Worm (Caenorhabditis elegans) whole organism, L3 larva: ENCODE measurements around the gene F10C2.4.
A peak's percentile ranks its signal among the peaks of the same experiment; 100 is the strongest.

Experiments
- R02D3.7 ChIP-seq: fragments of 150-350 bp; optimal IDR thresholded peaks from 2 replicates; lab custom pipeline; 2014; ENCODE audit warnings: missing biosample characterization, missing genetic modification characterization
- ZK546.5 ChIP-seq: sonication (generic microtip); optimal IDR thresholded peaks from 2 replicates; lab custom pipeline; 2017; ENCODE audit warnings: missing biosample characterization, missing genetic modification characterization
- aly-2 ChIP-seq: fragments of 150-350 bp; optimal IDR thresholded peaks from 2 replicates; lab custom pipeline; 2014; ENCODE audit warnings: missing biosample characterization, missing genetic modification characterization
- ama-1 ChIP-seq: fragments of 150-350 bp; optimal IDR thresholded peaks from 2 replicates; lab custom pipeline; 2018
- ceh-16 ChIP-seq: sonication (generic microtip); optimal IDR thresholded peaks from 2 replicates; lab custom pipeline; 2017; ENCODE audit warnings: missing biosample characterization, missing genetic modification characterization
- ceh-28 ChIP-seq: fragments of 150-350 bp; optimal IDR thresholded peaks from 2 replicates; lab custom pipeline; 2014; ENCODE audit warnings: missing biosample characterization, missing genetic modification reagents, missing genetic modification characterization
- ceh-82 ChIP-seq: fragments of 150-350 bp; optimal IDR thresholded peaks from 2 replicates; lab custom pipeline; 2014; ENCODE audit warnings: missing biosample characterization, missing genetic modification characterization
- ceh-9 ChIP-seq: sonication (generic microtip); optimal IDR thresholded peaks from 2 replicates; lab custom pipeline; 2018; ENCODE audit warnings: missing biosample characterization, missing genetic modification characterization
- daf-12 ChIP-seq: fragments of 150-350 bp; optimal IDR thresholded peaks from 2 replicates; lab custom pipeline; 2014; ENCODE audit warnings: missing biosample characterization, missing genetic modification reagents, missing genetic modification characterization
- egl-27 ChIP-seq: sonication (generic microtip); optimal IDR thresholded peaks from 4 replicates; lab custom pipeline; 2017; ENCODE audit warnings: missing biosample characterization, missing genetic modification reagents, missing genetic modification characterization
- egl-5 ChIP-seq: fragments of 150-350 bp; optimal IDR thresholded peaks from 2 replicates; lab custom pipeline; 2017; ENCODE audit warnings: missing biosample characterization, missing genetic modification reagents, missing genetic modification characterization, inconsistent platforms
- elt-1 ChIP-seq: fragments of 150-350 bp; optimal IDR thresholded peaks from 2 replicates; lab custom pipeline; 2014; ENCODE audit warnings: missing biosample characterization, missing genetic modification characterization
- elt-2 ChIP-seq: sonication (generic microtip); optimal IDR thresholded peaks from 2 replicates; lab custom pipeline; 2016; ENCODE audit warnings: missing genetic modification reagents, mild to moderate bottlenecking, missing genetic modification characterization, missing compliant biosample characterization
- elt-3 ChIP-seq, 3 experiments: fragments of 150-350 bp in 1 of 3; sonication (generic microtip) in 2 of 3; optimal IDR thresholded peaks; 2 replicates in 2 of 3; 4 replicates in 1 of 3; lab custom pipeline; 2014 to 2017; ENCODE audit warnings: missing biosample characterization in 3 of 3, missing genetic modification characterization in 3 of 3
- eor-1 ChIP-seq, 2 experiments: fragments of 150-350 bp; optimal IDR thresholded peaks; 2 replicates each; lab custom pipeline; 2014 to 2018; ENCODE audit warnings: missing biosample characterization in 2 of 2, missing genetic modification characterization in 2 of 2
- fkh-10 ChIP-seq: sonication (generic microtip); optimal IDR thresholded peaks from 2 replicates; lab custom pipeline; 2017; ENCODE audit warnings: missing biosample characterization, missing genetic modification reagents, missing genetic modification characterization
- fkh-2 ChIP-seq: fragments of 150-350 bp; optimal IDR thresholded peaks from 2 replicates; lab custom pipeline; 2014; ENCODE audit warnings: missing biosample characterization, missing genetic modification reagents, missing genetic modification characterization
- fos-1 ChIP-seq: fragments of 150-350 bp; optimal IDR thresholded peaks from 2 replicates; lab custom pipeline; 2014; ENCODE audit warnings: missing biosample characterization, missing genetic modification characterization
- hmg-11 ChIP-seq: sonication (generic microtip); optimal IDR thresholded peaks from 2 replicates; lab custom pipeline; 2016; ENCODE audit warnings: missing genetic modification characterization, missing compliant biosample characterization
- jun-1 ChIP-seq: fragments of 150-350 bp; optimal IDR thresholded peaks from 2 replicates; lab custom pipeline; 2014; ENCODE audit warnings: missing biosample characterization, missing genetic modification reagents, missing genetic modification characterization
- lin-15B ChIP-seq: fragments of 150-350 bp; optimal IDR thresholded peaks from 2 replicates; lab custom pipeline; 2014; ENCODE audit warnings: missing biosample characterization, missing genetic modification characterization
- lin-39 ChIP-seq: fragments of 150-350 bp; optimal IDR thresholded peaks from 2 replicates; lab custom pipeline; 2018; ENCODE audit warnings: missing biosample characterization, missing genetic modification reagents, missing genetic modification characterization
- lsy-12 ChIP-seq: sonication (generic microtip); optimal IDR thresholded peaks from 2 replicates; lab custom pipeline; 2016; ENCODE audit warnings: mild to moderate bottlenecking, missing genetic modification characterization, missing compliant biosample characterization
- mdl-1 ChIP-seq: fragments of 150-350 bp; optimal IDR thresholded peaks from 2 replicates; lab custom pipeline; 2014; ENCODE audit warnings: missing biosample characterization, missing genetic modification characterization
- mml-1 ChIP-seq: fragments of 150-350 bp; sonication (generic microtip); optimal IDR thresholded peaks from 3 replicates; lab custom pipeline; 2014; ENCODE audit warnings: missing biosample characterization, missing genetic modification characterization
- nfya-1 ChIP-seq: sonication (generic microtip); optimal IDR thresholded peaks from 2 replicates; lab custom pipeline; 2017; ENCODE audit warnings: missing genetic modification characterization, mild to moderate bottlenecking, missing compliant biosample characterization, antibody characterized with exemption, moderate library complexity; ENCODE audit not compliant: insufficient read depth
- nhr-11 ChIP-seq: fragments of 150-350 bp; optimal IDR thresholded peaks from 2 replicates; lab custom pipeline; 2014; ENCODE audit warnings: missing biosample characterization, missing genetic modification characterization
- nhr-12 ChIP-seq: fragments of 150-350 bp; optimal IDR thresholded peaks from 2 replicates; lab custom pipeline; 2014; ENCODE audit warnings: missing biosample characterization, missing genetic modification characterization
- nhr-23 ChIP-seq: fragments of 150-350 bp; optimal IDR thresholded peaks from 2 replicates; lab custom pipeline; 2014; ENCODE audit warnings: missing biosample characterization, missing genetic modification reagents, missing genetic modification characterization
- nhr-237 ChIP-seq: fragments of 150-350 bp; optimal IDR thresholded peaks from 2 replicates; lab custom pipeline; 2014; ENCODE audit warnings: missing biosample characterization, missing genetic modification characterization
- nhr-25 ChIP-seq: sonication (generic microtip); optimal IDR thresholded peaks from 2 replicates; lab custom pipeline; 2017; ENCODE audit warnings: missing biosample characterization, missing genetic modification characterization
- nhr-28 ChIP-seq: fragments of 150-350 bp; optimal IDR thresholded peaks from 2 replicates; lab custom pipeline; 2014; ENCODE audit warnings: missing biosample characterization, missing genetic modification characterization
- nhr-43 ChIP-seq: sonication (generic microtip); optimal IDR thresholded peaks from 2 replicates; lab custom pipeline; 2016; ENCODE audit warnings: mild to moderate bottlenecking, missing genetic modification characterization, missing compliant biosample characterization; ENCODE audit not compliant: poor library complexity, severe bottlenecking
- nhr-67 ChIP-seq: fragments of 150-350 bp; optimal IDR thresholded peaks from 2 replicates; lab custom pipeline; 2014; ENCODE audit warnings: missing biosample characterization, missing genetic modification characterization
- nhr-76 ChIP-seq: fragments of 150-350 bp; sonication (generic microtip); optimal IDR thresholded peaks from 5 replicates; lab custom pipeline; 2014; ENCODE audit warnings: missing biosample characterization, missing genetic modification characterization
- nhr-77 ChIP-seq: fragments of 150-350 bp; optimal IDR thresholded peaks from 2 replicates; lab custom pipeline; 2014; ENCODE audit warnings: missing biosample characterization, missing genetic modification characterization
- pha-4 ChIP-seq: fragments of 150-350 bp; optimal IDR thresholded peaks from 2 replicates; lab custom pipeline; 2014; ENCODE audit warnings: missing biosample characterization, missing genetic modification reagents, missing genetic modification characterization
- pqm-1 ChIP-seq: fragments of 150-350 bp; optimal IDR thresholded peaks from 2 replicates; lab custom pipeline; 2017; ENCODE audit warnings: missing biosample characterization, missing genetic modification characterization, inconsistent platforms
- sea-2 ChIP-seq: fragments of 150-350 bp; sonication (generic microtip); optimal IDR thresholded peaks from 4 replicates; lab custom pipeline; 2014; ENCODE audit warnings: missing biosample characterization, missing genetic modification reagents, missing genetic modification characterization
- skn-1 ChIP-seq: fragments of 150-350 bp; optimal IDR thresholded peaks from 2 replicates; lab custom pipeline; 2014; ENCODE audit warnings: missing biosample characterization, missing genetic modification characterization
- snpc-4 ChIP-seq: fragments of 150-350 bp; optimal IDR thresholded peaks from 2 replicates; lab custom pipeline; 2014; ENCODE audit warnings: missing biosample characterization, missing genetic modification characterization
- tbx-2 ChIP-seq: sonication (generic microtip); optimal IDR thresholded peaks from 2 replicates; lab custom pipeline; 2016; ENCODE audit warnings: mild to moderate bottlenecking, missing genetic modification characterization, missing compliant biosample characterization
- unc-39 ChIP-seq: sonication (generic microtip); optimal IDR thresholded peaks from 4 replicates; lab custom pipeline; 2017; ENCODE audit warnings: missing biosample characterization, missing genetic modification characterization
- unc-62 ChIP-seq: fragments of 150-350 bp; sonication (generic microtip); optimal IDR thresholded peaks from 4 replicates; lab custom pipeline; 2014; ENCODE audit warnings: missing biosample characterization, missing genetic modification reagents, missing genetic modification characterization
- zag-1 ChIP-seq: fragments of 150-350 bp; optimal IDR thresholded peaks from 2 replicates; lab custom pipeline; 2014; ENCODE audit warnings: missing biosample characterization, missing genetic modification characterization
- ztf-11 ChIP-seq: fragments of 150-350 bp; optimal IDR thresholded peaks from 2 replicates; lab custom pipeline; 2014; ENCODE audit warnings: missing biosample characterization, missing genetic modification characterization
- ztf-4 ChIP-seq: fragments of 150-350 bp; optimal IDR thresholded peaks from 2 replicates; lab custom pipeline; 2014; ENCODE audit warnings: missing biosample characterization, missing genetic modification characterization

F10C2.4 gene

ce11 chrV:12001747-12002456 is 39.5 kb upstream of the F10C2.4 start, which contains the start of gene gcy-33:
Gene gcy-33, minus strand, starts transcription at chrV:12001797.
- no peak for TF ChIP-seq skn-1
- no peak for TF ChIP-seq nhr-28 (tag; lab: Kevin White, UChicago)
- TF ChIP-seq aly-2 (tag; lab: Kevin White, UChicago) = peak; percentile 16
- peak; percentile 91 for TF ChIP-seq nhr-43 (tag; lab: Kevin White, UChicago)
- no peak for TF ChIP-seq nhr-12 (tag; lab: Kevin White, UChicago)
- peak; percentile 15 for TF ChIP-seq ztf-4 (tag; lab: Kevin White, UChicago)
- peak; percentile 60 for TF ChIP-seq sea-2
- TF ChIP-seq eor-1 (tag; optimal IDR thresholded peaks at IDR 0.05; lab: Kevin White, UChicago) = no peak
- peak; percentile 6 for TF ChIP-seq nhr-76 (tag; lab: Kevin White, UChicago)
- no peak for TF ChIP-seq ZK546.5 (tag; lab: Kevin White, UChicago)
- TF ChIP-seq ceh-9 (tag; lab: Kevin White, UChicago) = no peak
- peak; percentile 99 for TF ChIP-seq hmg-11 (tag; lab: Kevin White, UChicago)
- TF ChIP-seq mdl-1 (tag; lab: Kevin White, UChicago) = no peak
- TF ChIP-seq ceh-82 (tag; lab: Kevin White, UChicago) = peak; percentile 61
- peak; percentile 64 for TF ChIP-seq R02D3.7 (tag; lab: Kevin White, UChicago)
- peak; percentile 94 for TF ChIP-seq elt-2 (tag; lab: Kevin White, UChicago)
- TF ChIP-seq snpc-4 (tag; lab: Kevin White, UChicago) = peak; percentile 30
- TF ChIP-seq ama-1 (lab: Kevin White, UChicago) = no peak
- TF ChIP-seq mml-1 (tag; lab: Kevin White, UChicago) = no peak
- peak; percentile 79 for TF ChIP-seq pha-4
- TF ChIP-seq elt-1 = no peak
- TF ChIP-seq nhr-237 (tag; lab: Kevin White, UChicago) = no peak
- peak; percentile 97 for TF ChIP-seq pqm-1 (tag; lab: Kevin White, UChicago)
- TF ChIP-seq fkh-2 = no peak
- no peak for TF ChIP-seq nhr-11 (tag; lab: Kevin White, UChicago)
- TF ChIP-seq nhr-77 = peak; percentile 36
- peak; percentile 78 for TF ChIP-seq tbx-2 (tag; lab: Kevin White, UChicago)
- TF ChIP-seq ztf-11 (tag; lab: Kevin White, UChicago) = no peak
- no peak for TF ChIP-seq fkh-10 (GFP tag; lab: Kevin White, UChicago)
- no peak for TF ChIP-seq elt-3 (tag; optimal IDR thresholded peaks at IDR 0.05; lab: Kevin White, UChicago)
- peak; percentile 65 for TF ChIP-seq jun-1 (tag; lab: Kevin White, UChicago)
- peak; percentile 67 for TF ChIP-seq ceh-28 (tag; lab: Kevin White, UChicago)
- TF ChIP-seq daf-12 = no peak
- TF ChIP-seq lin-15B (tag; lab: Kevin White, UChicago) = no peak
- TF ChIP-seq nfya-1 (tag; lab: Kevin White, UChicago) = peak; percentile 78
- TF ChIP-seq egl-27 (tag; lab: Kevin White, UChicago) = peak; percentile 80
- peak; percentile 48 for TF ChIP-seq nhr-23 (tag; lab: Kevin White, UChicago)
- TF ChIP-seq ceh-16 = no peak
- peak; percentile 75 for TF ChIP-seq egl-5
- no peak for TF ChIP-seq unc-62 (GFP tag; lab: Kevin White, UChicago)
- peak; percentile 84 for TF ChIP-seq lsy-12 (tag; lab: Kevin White, UChicago)
- TF ChIP-seq zag-1 (tag; lab: Kevin White, UChicago) = no peak
- TF ChIP-seq fos-1 (tag; lab: Kevin White, UChicago) = peak; percentile 62
- no peak for TF ChIP-seq nhr-67 (tag; lab: Kevin White, UChicago)
- TF ChIP-seq unc-39 (tag; lab: Kevin White, UChicago) = no peak
- peak; percentile 71 for TF ChIP-seq nhr-25 (tag; lab: Kevin White, UChicago)
- peak; percentile 81 for TF ChIP-seq lin-39
